Worm (Caenorhabditis elegans) whole organism, mixed stage, embryonic: ENCODE results near the gene T16G1.2.

Source experiments
- M03D4.4 ChIP-seq: sonication (generic microtip); optimal IDR thresholded peaks from 2 replicates; lab custom pipeline; 2017; ENCODE audit warnings: mild to moderate bottlenecking, missing genetic modification characterization, missing compliant biosample characterization
- bed-3 ChIP-seq: fragments of 200-800 bp; sonication (Bioruptor generic); optimal IDR thresholded peaks from 3 replicates; lab custom pipeline; 2018; ENCODE audit warnings: mild to moderate bottlenecking, missing genetic modification characterization, moderate library complexity, missing compliant biosample characterization
- blmp-1 ChIP-seq: fragments of 150-350 bp; optimal IDR thresholded peaks from 2 replicates; lab custom pipeline; 2014; ENCODE audit warnings: missing biosample characterization, missing genetic modification characterization
- ceh-39 ChIP-seq: fragments of 150-350 bp; optimal IDR thresholded peaks from 2 replicates; lab custom pipeline; 2014; ENCODE audit warnings: missing biosample characterization, missing genetic modification characterization
- ceh-43 ChIP-seq: fragments of 200-800 bp; sonication (Bioruptor generic); optimal IDR thresholded peaks from 2 replicates; lab custom pipeline; 2018; ENCODE audit warnings: mild to moderate bottlenecking, missing genetic modification characterization, moderate library complexity, missing compliant biosample characterization
- ces-1 ChIP-seq: fragments of 150-350 bp; optimal IDR thresholded peaks from 2 replicates; lab custom pipeline; 2014; ENCODE audit warnings: missing biosample characterization, missing genetic modification reagents, missing genetic modification characterization
- elt-1 ChIP-seq: sonication (generic microtip); optimal IDR thresholded peaks from 2 replicates; lab custom pipeline; 2017; ENCODE audit warnings: missing genetic modification characterization, mild to moderate bottlenecking, missing compliant biosample characterization, antibody characterized with exemption, moderate library complexity, borderline replicate concordance; ENCODE audit not compliant: insufficient read depth
- elt-3 ChIP-seq: fragments of 150-350 bp; optimal IDR thresholded peaks from 2 replicates; lab custom pipeline; 2014; ENCODE audit warnings: missing biosample characterization, missing genetic modification characterization
- flh-1 ChIP-seq: fragments of 200-800 bp; sonication (Bioruptor generic); optimal IDR thresholded peaks from 2 replicates; lab custom pipeline; 2018; ENCODE audit warnings: mild to moderate bottlenecking, missing genetic modification characterization, moderate library complexity, missing compliant biosample characterization
- ham-2 ChIP-seq: fragments of 200-800 bp; sonication (Bioruptor generic); optimal IDR thresholded peaks from 2 replicates; lab custom pipeline; 2018; ENCODE audit warnings: mild to moderate bottlenecking, missing genetic modification characterization, missing compliant biosample characterization
- hlh-1 ChIP-seq: fragments of 150-350 bp; optimal IDR thresholded peaks from 2 replicates; lab custom pipeline; 2014; ENCODE audit warnings: missing biosample characterization, missing genetic modification reagents, missing genetic modification characterization
- lin-13 ChIP-seq: fragments of 150-350 bp; optimal IDR thresholded peaks from 2 replicates; lab custom pipeline; 2014; ENCODE audit warnings: missing biosample characterization, missing genetic modification characterization
- mep-1 ChIP-seq: fragments of 150-350 bp; optimal IDR thresholded peaks from 2 replicates; lab custom pipeline; 2017; ENCODE audit warnings: missing biosample characterization, missing genetic modification reagents, missing genetic modification characterization, inconsistent platforms
- nhr-12 ChIP-seq: fragments of 150-350 bp; optimal IDR thresholded peaks from 2 replicates; lab custom pipeline; 2014; ENCODE audit warnings: missing biosample characterization, missing genetic modification characterization
- nhr-2 ChIP-seq: fragments of 150-350 bp; optimal IDR thresholded peaks from 2 replicates; lab custom pipeline; 2014; ENCODE audit warnings: missing biosample characterization, missing genetic modification characterization
- nhr-237 ChIP-seq: fragments of 150-350 bp; optimal IDR thresholded peaks from 2 replicates; lab custom pipeline; 2014; ENCODE audit warnings: missing biosample characterization, missing genetic modification characterization
- nhr-28 ChIP-seq: fragments of 150-350 bp; optimal IDR thresholded peaks from 2 replicates; lab custom pipeline; 2014; ENCODE audit warnings: missing biosample characterization, missing genetic modification characterization
- pha-4 ChIP-seq: fragments of 150-350 bp; optimal IDR thresholded peaks from 2 replicates; lab custom pipeline; 2018; ENCODE audit warnings: missing biosample characterization, missing genetic modification reagents, missing genetic modification characterization
- sem-2 ChIP-seq: fragments of 200-800 bp; sonication (Bioruptor generic); optimal IDR thresholded peaks from 2 replicates; lab custom pipeline; 2018; ENCODE audit warnings: mild to moderate bottlenecking, missing genetic modification characterization, missing compliant biosample characterization
- snpc-4 ChIP-seq: fragments of 150-350 bp; optimal IDR thresholded peaks from 2 replicates; lab custom pipeline; 2014; ENCODE audit warnings: missing biosample characterization, missing genetic modification characterization
- tbx-8 ChIP-seq: fragments of 200-800 bp; sonication (Bioruptor generic); optimal IDR thresholded peaks from 2 replicates; lab custom pipeline; 2018; ENCODE audit warnings: mild to moderate bottlenecking, missing genetic modification characterization, moderate library complexity, missing compliant biosample characterization
- unc-120 ChIP-seq: sonication (generic microtip); optimal IDR thresholded peaks from 2 replicates; lab custom pipeline; 2017; ENCODE audit warnings: missing genetic modification characterization, missing compliant biosample characterization; ENCODE audit not compliant: poor library complexity, severe bottlenecking
- unc-39 ChIP-seq: fragments of 150-350 bp; optimal IDR thresholded peaks from 2 replicates; lab custom pipeline; 2014; ENCODE audit warnings: missing biosample characterization, missing genetic modification characterization
- unc-62 ChIP-seq: fragments of 150-350 bp; optimal IDR thresholded peaks from 2 replicates; lab custom pipeline; 2014; ENCODE audit warnings: missing biosample characterization, missing genetic modification reagents, missing genetic modification characterization
- zip-8 ChIP-seq: fragments of 150-350 bp; optimal IDR thresholded peaks from 2 replicates; lab custom pipeline; 2014; ENCODE audit warnings: missing biosample characterization, missing genetic modification characterization
- ztf-11 ChIP-seq: fragments of 150-350 bp; optimal IDR thresholded peaks from 2 replicates; lab custom pipeline; 2014; ENCODE audit warnings: missing biosample characterization, missing genetic modification characterization

Gene T16G1.2

DNA sequence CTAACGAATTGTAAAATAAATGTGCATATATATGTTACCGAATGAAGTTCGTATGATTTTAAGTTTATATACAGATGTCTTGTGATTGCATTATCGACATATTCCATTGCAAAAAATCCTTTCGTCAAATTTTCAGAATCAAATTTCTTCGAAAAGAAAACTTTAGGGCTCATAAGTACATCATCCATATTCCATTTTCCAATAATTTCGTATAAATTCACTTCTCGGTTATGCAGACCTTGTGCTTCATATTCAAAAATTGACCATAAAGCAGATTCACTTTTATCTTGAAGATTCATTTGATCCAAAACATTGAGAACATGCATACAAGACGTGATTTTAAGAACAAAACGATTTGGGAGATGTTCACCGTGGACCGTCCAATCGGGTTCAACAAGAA lies 14.1 kb downstream of the T16G1.2 start:
- no peak for TF ChIP-seq mep-1 (tag; lab: Kevin White, UChicago)
- TF ChIP-seq ham-2 (GFP tag; lab: Kevin White, UChicago) = no peak
- no peak for TF ChIP-seq bed-3 (GFP tag; lab: Kevin White, UChicago)
- no peak for TF ChIP-seq M03D4.4 (tag; lab: Kevin White, UChicago)

DNA sequence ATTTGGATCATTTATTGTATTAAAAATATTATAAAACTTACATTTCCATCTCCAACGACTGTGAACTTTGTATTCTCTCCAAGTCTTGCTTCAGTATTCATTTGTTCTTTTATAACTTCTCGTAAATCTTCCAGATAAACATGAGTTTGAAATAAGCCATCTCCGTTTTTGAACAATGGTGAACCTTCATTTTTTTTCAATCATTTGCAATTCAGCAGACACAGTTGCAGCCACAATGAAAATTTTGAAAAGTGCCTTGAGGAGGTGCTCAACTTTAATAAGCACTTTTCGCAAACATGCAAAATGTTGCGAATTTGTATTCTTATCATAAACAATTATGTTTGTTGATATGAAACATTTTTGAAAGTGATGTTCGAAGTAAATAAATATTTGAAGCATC lies 14.9 kb downstream of the T16G1.2 start, which contains the start of gene T16G1.3:
T16G1.3 (minus strand) TSS at position 101 of the 400 bp plus-strand sequence.
- TF ChIP-seq tbx-8 (no peak), hlh-1 (tag; lab: Kevin White, UChicago) (no peak), elt-3 (tag; lab: Kevin White, UChicago) (no peak), ztf-11 (tag; lab: Kevin White, UChicago) (no peak), zip-8 (tag; lab: Kevin White, UChicago) (no peak), snpc-4 (tag; lab: Kevin White, UChicago) (no peak), unc-62 (GFP tag; lab: Kevin White, UChicago) (no peak), ceh-39 (no peak), flh-1 (GFP tag; lab: Kevin White, UChicago) (no peak), blmp-1 (tag; lab: Kevin White, UChicago) (no peak), lin-13 (tag; lab: Kevin White, UChicago) (no peak), mep-1 (tag; lab: Kevin White, UChicago) (no peak), nhr-237 (tag; lab: Kevin White, UChicago) (no peak), M03D4.4 (tag; lab: Kevin White, UChicago) (no peak)
- TF ChIP-seq, all 35 proteins: peak for 0

DNA sequence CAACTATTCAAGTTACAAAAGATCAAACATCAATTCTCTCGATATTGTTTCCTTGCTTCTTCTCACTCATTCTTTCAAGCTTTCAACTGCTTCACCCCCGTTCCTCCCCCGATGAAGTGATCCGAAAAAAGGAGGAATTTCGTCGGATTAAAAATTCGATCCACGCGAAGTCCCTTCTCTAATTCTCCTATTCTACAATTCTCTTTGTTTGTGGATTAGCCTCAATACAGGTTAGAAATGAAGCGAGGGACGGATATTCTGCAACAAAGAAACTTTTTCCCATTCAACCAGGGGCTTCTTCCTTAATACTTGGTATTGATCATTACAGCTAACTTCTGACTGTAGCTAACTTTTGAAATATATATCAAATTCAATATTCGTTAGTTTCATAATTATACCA lies 15.5 kb downstream of the T16G1.2 start, which contains the start of gene grl-2:
grl-2 (plus strand) TSS at position 301 of the 400 bp plus-strand sequence.
- no peak for TF ChIP-seq nhr-12
- no peak for TF ChIP-seq nhr-2
- TF ChIP-seq unc-39 (tag; lab: Kevin White, UChicago) = no peak
- TF ChIP-seq elt-1 (tag; lab: Kevin White, UChicago) = no peak
- no peak for TF ChIP-seq bed-3 (GFP tag; lab: Kevin White, UChicago)
- TF ChIP-seq zip-8 (tag; lab: Kevin White, UChicago) = no peak
- TF ChIP-seq ham-2 (GFP tag; lab: Kevin White, UChicago) = no peak
- TF ChIP-seq hlh-1 (tag; lab: Kevin White, UChicago) = no peak
- no peak for TF ChIP-seq ceh-43 (GFP tag; lab: Kevin White, UChicago)
- TF ChIP-seq flh-1 (GFP tag; lab: Kevin White, UChicago) = no peak
- no peak for TF ChIP-seq unc-120 (tag; lab: Kevin White, UChicago)
- no peak for TF ChIP-seq nhr-28 (tag; lab: Kevin White, UChicago)
- TF ChIP-seq, all 35 proteins: peak for 0

DNA sequence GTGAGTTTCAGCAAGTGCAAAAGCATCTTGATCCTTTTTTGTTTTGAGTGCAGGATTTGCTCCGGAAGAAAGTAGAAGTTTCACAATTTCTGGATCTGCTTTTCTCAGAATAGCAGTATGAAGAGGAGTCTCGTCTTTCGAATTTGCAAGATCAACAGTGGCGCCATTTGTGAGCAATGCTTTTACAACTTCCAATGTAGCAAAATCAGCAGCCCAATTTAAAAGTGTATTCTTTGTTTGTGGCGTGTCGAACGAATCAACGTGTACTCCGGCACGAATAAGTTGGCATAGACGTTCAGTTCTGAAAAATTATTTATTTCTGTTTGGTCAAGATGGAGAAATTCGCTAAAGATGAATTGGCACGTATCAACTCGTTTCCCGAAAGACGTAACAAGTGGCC lies 20.3 kb downstream of the T16G1.2 start, which contains the start of gene T16G1.13:
T16G1.13 (plus strand) TSS at position 301 of the 400 bp plus-strand sequence.
- no peak for TF ChIP-seq hlh-1 (tag; lab: Kevin White, UChicago)
- TF ChIP-seq, all 35 proteins: peak for 0

DNA sequence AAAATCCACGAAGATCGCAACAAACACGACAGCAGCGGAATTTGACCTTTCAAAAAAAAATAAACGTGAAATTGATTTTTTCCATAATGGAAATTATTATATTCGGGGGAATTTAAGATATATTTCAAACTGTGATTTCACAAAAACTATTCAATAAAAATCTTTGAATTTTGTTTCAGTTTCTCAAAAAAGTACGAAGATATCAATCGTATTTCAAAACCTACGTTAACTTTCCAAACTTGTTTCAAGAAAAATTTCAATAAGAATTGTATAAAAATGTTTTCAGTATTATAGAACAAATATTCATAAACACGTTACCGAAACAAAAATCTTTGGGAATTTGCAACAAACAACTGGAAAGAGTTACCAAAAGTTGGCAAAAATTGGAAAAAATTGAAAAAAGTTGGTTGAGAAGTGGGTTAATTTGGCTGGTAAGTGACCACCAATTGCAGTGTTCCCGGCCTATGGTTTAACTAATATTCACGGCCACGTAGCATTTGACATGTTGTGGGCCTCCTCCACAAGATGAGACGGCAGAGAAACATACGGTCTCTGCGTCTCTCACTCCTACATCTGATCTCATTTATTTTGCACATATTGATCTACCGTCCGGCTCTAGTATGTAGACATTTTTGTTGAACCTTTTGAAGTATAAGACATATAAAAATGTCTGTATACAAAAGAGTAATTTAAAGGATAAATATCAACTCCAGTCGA lies 21.7 kb downstream of the T16G1.2 start, which contains the start of the genes T16G1.9 and T16G1.18:
T16G1.9 (minus strand) TSS at position 51 of the 717 bp plus-strand sequence.
T16G1.18 (plus strand) TSS at position 493 of the 717 bp plus-strand sequence.
- TF ChIP-seq lin-13 (tag; lab: Kevin White, UChicago) (peak; percentile 14), pha-4 (peak; percentile 11), hlh-1 (tag; lab: Kevin White, UChicago) (peak; percentile 50), nhr-237 (tag; lab: Kevin White, UChicago) (peak; percentile 12), mep-1 (tag; lab: Kevin White, UChicago) (peak; percentile 17), ces-1 (GFP tag; lab: Kevin White, UChicago) (peak; percentile 90), ceh-39 (no peak), sem-2 (GFP tag; lab: Kevin White, UChicago) (no peak)

DNA sequence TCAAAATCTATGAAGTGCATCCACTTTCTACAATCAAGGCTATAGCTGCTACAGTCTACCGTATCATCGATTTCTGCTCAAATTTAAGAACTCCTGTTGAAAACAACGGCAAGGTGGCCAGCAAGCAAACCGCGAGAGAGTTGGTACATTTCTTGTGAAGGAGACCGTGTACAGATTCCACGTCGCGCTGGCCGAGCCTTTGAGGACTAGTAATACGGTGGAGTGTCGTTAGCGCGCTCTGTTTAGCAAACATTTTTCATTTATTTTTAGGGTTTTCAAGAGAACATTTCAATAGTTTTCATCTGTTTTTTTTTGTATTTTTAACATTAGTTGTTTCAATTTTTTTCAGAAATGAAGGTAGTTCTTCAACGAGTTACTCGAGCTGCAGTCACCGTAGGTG lies 23.0 kb downstream of the T16G1.2 start, which contains the start of gene pqn-68:
pqn-68 (plus strand) TSS at position 350 of the 400 bp plus-strand sequence.
- no peak for TF ChIP-seq tbx-8
- no peak for TF ChIP-seq nhr-12
- peak; percentile 8 for TF ChIP-seq pha-4
